Worm (Caenorhabditis elegans) whole organism, L2 larva: ENCODE data around the gene rin-1.
A peak's percentile ranks its signal among the peaks of the same experiment; 100 is the strongest.

ENCODE experiments used
- C34F6.9 ChIP-seq: fragments of 150-350 bp; optimal IDR thresholded peaks from 2 replicates; lab custom pipeline; 2014; ENCODE audit warnings: missing biosample characterization, missing genetic modification characterization
- F13H6.1 ChIP-seq: sonication (generic microtip); optimal IDR thresholded peaks from 2 replicates; lab custom pipeline; 2016; ENCODE audit warnings: missing genetic modification characterization, missing compliant biosample characterization
- R02D3.7 ChIP-seq: fragments of 150-350 bp; optimal IDR thresholded peaks from 2 replicates; lab custom pipeline; 2014; ENCODE audit warnings: missing biosample characterization, missing genetic modification characterization
- Y55F3AM.14 ChIP-seq: fragments of 200-800 bp; sonication (Bioruptor generic); optimal IDR thresholded peaks from 2 replicates; lab custom pipeline; 2018; ENCODE audit warnings: mild to moderate bottlenecking, missing genetic modification characterization, missing compliant biosample characterization
- alr-1 ChIP-seq: fragments of 150-350 bp; optimal IDR thresholded peaks from 2 replicates; lab custom pipeline; 2014; ENCODE audit warnings: missing biosample characterization, missing genetic modification characterization
- ama-1 ChIP-seq: fragments of 150-350 bp; optimal IDR thresholded peaks from 2 replicates; lab custom pipeline; 2018; ENCODE audit warnings: inconsistent platforms
- blmp-1 ChIP-seq: sonication (generic microtip); optimal IDR thresholded peaks from 2 replicates; lab custom pipeline; 2017; ENCODE audit warnings: missing genetic modification characterization, mild to moderate bottlenecking, missing compliant biosample characterization, antibody characterized with exemption, moderate library complexity; ENCODE audit not compliant: insufficient read depth
- ceh-16 ChIP-seq: fragments of 150-350 bp; optimal IDR thresholded peaks from 2 replicates; lab custom pipeline; 2014; ENCODE audit warnings: missing biosample characterization, missing genetic modification characterization
- crh-2 ChIP-seq: sonication (generic microtip); optimal IDR thresholded peaks from 2 replicates; lab custom pipeline; 2017; ENCODE audit warnings: missing biosample characterization, missing genetic modification characterization
- egl-27 ChIP-seq: sonication (generic microtip); optimal IDR thresholded peaks from 3 replicates; lab custom pipeline; 2017; ENCODE audit warnings: missing biosample characterization, missing genetic modification reagents, missing genetic modification characterization
- elt-1 ChIP-seq: fragments of 150-350 bp; optimal IDR thresholded peaks from 2 replicates; lab custom pipeline; 2014; ENCODE audit warnings: missing biosample characterization, missing genetic modification characterization
- elt-3 ChIP-seq: sonication (generic microtip); optimal IDR thresholded peaks from 2 replicates; lab custom pipeline; 2017; ENCODE audit warnings: missing biosample characterization, missing genetic modification characterization
- fos-1 ChIP-seq: fragments of 150-350 bp; optimal IDR thresholded peaks from 2 replicates; lab custom pipeline; 2014; ENCODE audit warnings: missing biosample characterization, missing genetic modification characterization
- lin-11 ChIP-seq: fragments of 150-350 bp; sonication (generic microtip); optimal IDR thresholded peaks from 2 replicates; lab custom pipeline; 2014; ENCODE audit warnings: missing biosample characterization, missing genetic modification characterization, inconsistent platforms, mixed read lengths
- lin-13 ChIP-seq: fragments of 150-350 bp; optimal IDR thresholded peaks from 2 replicates; lab custom pipeline; 2014; ENCODE audit warnings: missing biosample characterization, missing genetic modification reagents, missing genetic modification characterization
- lin-39 ChIP-seq: fragments of 150-350 bp; optimal IDR thresholded peaks from 2 replicates; lab custom pipeline; 2014; ENCODE audit warnings: missing biosample characterization, missing genetic modification reagents, missing genetic modification characterization
- lsy-2 ChIP-seq, 2 experiments: fragments of 150-350 bp in 1 of 2; sonication (generic microtip) in 1 of 2; optimal IDR thresholded peaks; 2 replicates each; lab custom pipeline; 2014 to 2017; ENCODE audit warnings: missing biosample characterization in 2 of 2, missing genetic modification characterization in 2 of 2
- mab-5 ChIP-seq: fragments of 150-350 bp; optimal IDR thresholded peaks from 2 replicates; lab custom pipeline; 2014; ENCODE audit warnings: missing biosample characterization, missing genetic modification characterization
- mbf-1 ChIP-seq: sonication (generic microtip); optimal IDR thresholded peaks from 2 replicates; lab custom pipeline; 2017; ENCODE audit warnings: missing biosample characterization, missing genetic modification characterization
- mdl-1 ChIP-seq, 2 experiments: fragments of 150-350 bp in 1 of 2; sonication (generic microtip) in 1 of 2; optimal IDR thresholded peaks; 2 replicates each; lab custom pipeline; 2017; ENCODE audit warnings: missing biosample characterization in 2 of 2, missing genetic modification characterization in 2 of 2
- nhr-129 ChIP-seq: fragments of 150-350 bp; optimal IDR thresholded peaks from 2 replicates; lab custom pipeline; 2014; ENCODE audit warnings: missing biosample characterization, missing genetic modification characterization
- nhr-21 ChIP-seq: fragments of 150-350 bp; optimal IDR thresholded peaks from 2 replicates; lab custom pipeline; 2014; ENCODE audit warnings: missing biosample characterization, missing genetic modification characterization
- nhr-25 ChIP-seq: fragments of 150-350 bp; sonication (generic microtip); optimal IDR thresholded peaks from 3 replicates; lab custom pipeline; 2014; ENCODE audit warnings: missing biosample characterization, missing genetic modification characterization
- nhr-6 ChIP-seq: fragments of 150-350 bp; optimal IDR thresholded peaks from 2 replicates; lab custom pipeline; 2014; ENCODE audit warnings: missing biosample characterization, missing genetic modification characterization
- nhr-77 ChIP-seq: fragments of 150-350 bp; optimal IDR thresholded peaks from 2 replicates; lab custom pipeline; 2014; ENCODE audit warnings: missing biosample characterization, missing genetic modification characterization
- peb-1 ChIP-seq: fragments of 150-350 bp; optimal IDR thresholded peaks from 2 replicates; lab custom pipeline; 2014; ENCODE audit warnings: missing biosample characterization, missing genetic modification characterization
- sem-4 ChIP-seq: fragments of 150-350 bp; optimal IDR thresholded peaks from 2 replicates; lab custom pipeline; 2014; ENCODE audit warnings: missing biosample characterization, missing genetic modification reagents, missing genetic modification characterization
- sma-3 ChIP-seq: sonication (generic microtip); optimal IDR thresholded peaks from 2 replicates; lab custom pipeline; 2016; ENCODE audit warnings: missing genetic modification reagents, missing genetic modification characterization, missing compliant biosample characterization
- sma-9 ChIP-seq, 2 experiments: fragments of 150-350 bp in 1 of 2; sonication (generic microtip) in 1 of 2; optimal IDR thresholded peaks; 2 replicates each; lab custom pipeline; 2014 to 2016; ENCODE audit warnings: missing genetic modification characterization in 2 of 2, mild to moderate bottlenecking in 1 of 2, missing biosample characterization in 1 of 2, missing compliant biosample characterization in 1 of 2, missing genetic modification reagents in 1 of 2, moderate library complexity in 1 of 2
- snpc-4 ChIP-seq: fragments of 150-350 bp; optimal IDR thresholded peaks from 2 replicates; lab custom pipeline; 2014; ENCODE audit warnings: missing biosample characterization, missing genetic modification characterization
- unc-39 ChIP-seq: fragments of 150-350 bp; optimal IDR thresholded peaks from 2 replicates; lab custom pipeline; 2014; ENCODE audit warnings: missing biosample characterization, missing genetic modification characterization
- unc-55 ChIP-seq: fragments of 150-350 bp; sonication (generic microtip); optimal IDR thresholded peaks from 3 replicates; lab custom pipeline; 2014; ENCODE audit warnings: missing biosample characterization, missing genetic modification reagents, missing genetic modification characterization
- unc-62 ChIP-seq: fragments of 150-350 bp; optimal IDR thresholded peaks from 2 replicates; lab custom pipeline; 2014; ENCODE audit warnings: missing biosample characterization, missing genetic modification reagents, missing genetic modification characterization
- zag-1 ChIP-seq: fragments of 150-350 bp; optimal IDR thresholded peaks from 2 replicates; lab custom pipeline; 2014; ENCODE audit warnings: missing biosample characterization, missing genetic modification characterization
- ztf-1 ChIP-seq: fragments of 200-800 bp; sonication (Bioruptor generic); conservative IDR thresholded peaks from 2 replicates; pipeline ENCODE4 v1.3.6; 2022; ENCODE audit warnings: missing genetic modification characterization, missing compliant biosample characterization
- ztf-11 ChIP-seq: sonication (generic microtip); optimal IDR thresholded peaks from 2 replicates; lab custom pipeline; 2017; ENCODE audit warnings: missing biosample characterization, missing genetic modification characterization
- ztf-4 ChIP-seq: fragments of 150-350 bp; optimal IDR thresholded peaks from 2 replicates; lab custom pipeline; 2014; ENCODE audit warnings: missing biosample characterization, missing genetic modification characterization

rin-1 gene

ce11 chrV:14847291-14847915, 32.0 kb upstream of the rin-1 start, which contains the start of gene ret-1:
ret-1 (minus strand) TSS chrV:14847413.
- TF ChIP-seq F13H6.1 (tag; lab: Kevin White, UChicago) (peak; percentile 68), sma-9 (GFP tag; optimal IDR thresholded peaks at IDR 0.05; lab: Kevin White, UChicago) (peak; percentile 41), sma-9 (tag; optimal IDR thresholded peaks at IDR 0.05; lab: Kevin White, UChicago) (no peak), nhr-129 (tag; lab: Kevin White, UChicago) (peak; percentile 73), C34F6.9 (tag; lab: Kevin White, UChicago) (peak; percentile 38), mdl-1 (tag; optimal IDR thresholded peaks at IDR 0.05; lab: Kevin White, UChicago) (peak in 1 of 2 experiments; percentile 25), nhr-25 (tag; lab: Kevin White, UChicago) (no peak), nhr-77 (tag; lab: Kevin White, UChicago) (no peak), Y55F3AM.14 (peak; percentile 68), peb-1 (no peak)
- TF ChIP-seq, all 48 proteins: peak for 6

- TF ChIP-seq ztf-11 (no peak), snpc-4 (no peak), Y55F3AM.14 (no peak), lsy-2 (tag; optimal IDR thresholded peaks at IDR 0.05; lab: Kevin White, UChicago) (no peak), lin-11 (tag; lab: Kevin White, UChicago) (no peak), unc-62 (GFP tag; lab: Kevin White, UChicago) (no peak), ceh-16 (tag; lab: Kevin White, UChicago) (no peak), lin-13 (no peak), unc-39 (no peak), lin-39 (tag; lab: Kevin White, UChicago) (no peak)
These were observed 26.3 kb upstream of the rin-1 start for ce11 chrV:14841660-14842059.

ce11 chrV:14838130-14838529, 22.7 kb upstream of the rin-1 start:
- TF ChIP-seq nhr-6 (tag; lab: Kevin White, UChicago) (no peak), crh-2 (no peak)

ce11 chrV:14835075-14835991, 19.9 kb upstream of the rin-1 start:
- TF ChIP-seq nhr-129 (tag; lab: Kevin White, UChicago) (no peak), ztf-11 (no peak), ama-1 (lab: Kevin White, UChicago) (no peak), R02D3.7 (tag; lab: Kevin White, UChicago) (no peak), lsy-2 (tag; optimal IDR thresholded peaks at IDR 0.05; lab: Kevin White, UChicago) (peak in 1 of 2 experiments; percentile 6), mdl-1 (tag; optimal IDR thresholded peaks at IDR 0.05; lab: Kevin White, UChicago) (no peak), F13H6.1 (tag; lab: Kevin White, UChicago) (peak; percentile 13), mbf-1 (no peak)

- TF ChIP-seq nhr-6 (tag; lab: Kevin White, UChicago) (no peak), lsy-2 (tag; optimal IDR thresholded peaks at IDR 0.05; lab: Kevin White, UChicago) (peak in 1 of 2 experiments; percentile 18), C34F6.9 (tag; lab: Kevin White, UChicago) (peak; percentile 44), unc-55 (GFP tag; lab: Kevin White, UChicago) (peak; percentile 32), nhr-21 (tag; lab: Kevin White, UChicago) (no peak), nhr-129 (tag; lab: Kevin White, UChicago) (peak; percentile 36), ama-1 (lab: Kevin White, UChicago) (no peak), lin-13 (no peak), sma-9 (GFP tag; optimal IDR thresholded peaks at IDR 0.05; lab: Kevin White, UChicago) (peak; percentile 5), sma-9 (tag; optimal IDR thresholded peaks at IDR 0.05; lab: Kevin White, UChicago) (no peak), mdl-1 (tag; optimal IDR thresholded peaks at IDR 0.05; lab: Kevin White, UChicago) (peak in 1 of 2 experiments; percentile 44), egl-27 (tag; lab: Kevin White, UChicago) (no peak), zag-1 (peak; percentile 42), elt-1 (tag; lab: Kevin White, UChicago) (no peak), ztf-1 (GFP tag; lab: Robert Waterston, UW) (no peak), sem-4 (tag; lab: Kevin White, UChicago) (peak; percentile 15), lin-11 (tag; lab: Kevin White, UChicago) (no peak), sma-3 (GFP tag; lab: Kevin White, UChicago) (no peak), fos-1 (no peak), unc-62 (GFP tag; lab: Kevin White, UChicago) (no peak), F13H6.1 (tag; lab: Kevin White, UChicago) (peak; percentile 39), elt-3 (tag; lab: Kevin White, UChicago) (no peak), ztf-4 (tag; lab: Kevin White, UChicago) (no peak), blmp-1 (tag; lab: Kevin White, UChicago) (no peak), snpc-4 (no peak), alr-1 (tag; lab: Kevin White, UChicago) (no peak), mab-5 (tag; lab: Kevin White, UChicago) (peak; percentile 31)
These were observed 17.8 kb upstream of the rin-1 start for ce11 chrV:14833219-14833618.
